Worm (Caenorhabditis elegans): Measurements from ENCODE around the gene lnp-1.
A peak's percentile ranks its signal among the peaks of the same experiment; 100 is the strongest.

Gene lnp-1

ce11 chrX:4607300-4607699 lies 18.7 kb downstream of the lnp-1 start:
- no peak for TF ChIP-seq aly-2 (tag; optimal IDR thresholded peaks at IDR 0.05)
- TF ChIP-seq ztf-11 (tag; optimal IDR thresholded peaks at IDR 0.05): no peak
- TF ChIP-seq lin-39 (tag; optimal IDR thresholded peaks at IDR 0.05): no peak
- no peak for TF ChIP-seq C34B4.2 (tag; optimal IDR thresholded peaks at IDR 0.05)
- TF ChIP-seq mep-1 (tag; optimal IDR thresholded peaks at IDR 0.05): no peak
- no peak for TF ChIP-seq xbp-1 (tag; optimal IDR thresholded peaks at IDR 0.05)
- TF ChIP-seq sox-4 (tag; optimal IDR thresholded peaks at IDR 0.05): no peak
- no peak for TF ChIP-seq nhr-85 (tag)
- TF ChIP-seq efl-3 (GFP tag; optimal IDR thresholded peaks at IDR 0.05): no peak
- no peak for TF ChIP-seq swsn-7 (tag; optimal IDR thresholded peaks at IDR 0.05)

DNA sequence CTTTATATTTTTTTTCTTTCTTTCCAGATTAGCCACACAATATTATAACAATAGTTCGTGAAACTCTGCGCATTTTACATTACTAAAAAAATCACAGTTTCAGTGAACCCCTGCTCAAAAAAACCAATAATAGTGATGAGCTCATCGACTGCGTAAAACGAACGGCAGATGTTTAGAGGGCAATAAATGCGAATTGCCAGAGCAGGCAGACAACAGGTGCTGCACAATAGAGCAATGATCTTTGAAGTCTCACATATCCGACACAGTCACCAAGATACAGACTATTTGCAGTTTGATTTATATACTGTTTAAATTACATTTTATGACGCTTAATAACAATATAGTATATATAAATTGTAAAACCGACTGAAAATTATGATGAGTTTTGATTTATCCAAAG lies 21.1 kb downstream of the lnp-1 start:
- no peak for TF ChIP-seq hlh-17 (GFP tag; optimal IDR thresholded peaks at IDR 0.05; ENCODE audit: borderline replicate concordance)
- no peak for TF ChIP-seq lir-3 (tag; optimal IDR thresholded peaks at IDR 0.05; ENCODE audit: poor library complexity)
- no peak for TF ChIP-seq mef-2 (tag; optimal IDR thresholded peaks at IDR 0.05)
- no peak for TF ChIP-seq unc-98 (GFP tag; IDR thresholded peaks at IDR 0.05)
- no peak for TF ChIP-seq fkh-8 (tag; optimal IDR thresholded peaks at IDR 0.05)
- no peak for TF ChIP-seq ceh-82 (tag; optimal IDR thresholded peaks at IDR 0.05)
- no peak for TF ChIP-seq fos-1 (tag; optimal IDR thresholded peaks at IDR 0.05)
- TF ChIP-seq nhr-28 (tag; optimal IDR thresholded peaks at IDR 0.05): no peak
- no peak for TF ChIP-seq swsn-7 (tag; optimal IDR thresholded peaks at IDR 0.05)
- no peak for TF ChIP-seq ceh-88 (GFP tag; IDR thresholded peaks at IDR 0.05)
- TF ChIP-seq nhr-85 (tag): no peak
- TF ChIP-seq pax-3 (tag; optimal IDR thresholded peaks at IDR 0.05): no peak
- no peak for TF ChIP-seq mab-9 (GFP tag; IDR thresholded peaks at IDR 0.05)
- TF ChIP-seq fkh-4 (tag; optimal IDR thresholded peaks at IDR 0.05; ENCODE audit: borderline replicate concordance): no peak
- TF ChIP-seq unc-86 (tag; optimal IDR thresholded peaks at IDR 0.05): no peak
- no peak for TF ChIP-seq sptf-1 (tag; optimal IDR thresholded peaks at IDR 0.05)
- TF ChIP-seq aha-1 (tag; optimal IDR thresholded peaks at IDR 0.05): no peak

DNA sequence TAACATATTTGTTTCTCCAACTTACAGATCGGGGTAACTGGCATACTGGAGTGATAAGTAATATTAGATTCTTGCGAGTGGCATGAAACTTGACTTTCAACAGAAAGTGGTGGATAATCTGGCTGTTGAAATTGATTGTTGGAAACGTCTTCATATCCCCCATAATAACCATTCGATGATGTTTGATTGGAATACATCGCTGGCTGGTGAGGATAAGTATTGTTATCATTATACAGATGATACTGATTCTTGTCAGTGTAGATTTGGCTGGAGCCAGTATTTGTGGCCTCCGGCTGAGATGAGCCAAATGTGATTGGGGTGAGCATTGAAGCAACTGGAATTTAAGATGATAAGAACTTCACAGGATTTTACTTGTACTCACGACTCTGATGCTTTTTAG lies 26.5 kb downstream of the lnp-1 start:
- TF ChIP-seq sptf-1 (tag; optimal IDR thresholded peaks at IDR 0.05): no peak

DNA sequence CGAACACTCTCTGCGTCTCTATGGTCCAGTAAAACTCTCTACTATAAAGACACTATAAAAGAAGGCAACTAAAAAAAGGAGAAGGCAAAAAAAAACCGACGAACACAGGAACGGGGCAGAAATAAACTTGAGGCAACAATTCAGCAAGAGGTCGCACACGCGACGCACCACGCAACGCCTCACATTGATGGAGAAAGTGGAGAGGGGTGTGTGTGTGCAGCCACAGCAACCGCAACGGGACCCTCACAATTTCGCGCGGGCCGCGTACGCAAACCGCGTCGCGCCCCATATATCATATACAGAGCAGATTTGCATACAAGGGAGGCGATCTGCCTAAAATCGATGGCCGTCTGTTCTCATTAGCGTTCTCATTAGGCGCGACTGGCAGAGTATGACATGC lies 28.3 kb downstream of the lnp-1 start:
- TF ChIP-seq blmp-1 (tag; optimal IDR thresholded peaks at IDR 0.05) (no peak), mef-2 (tag; optimal IDR thresholded peaks at IDR 0.05) (no peak), dpl-1 (GFP tag; optimal IDR thresholded peaks at IDR 0.05) (peak in 1 of 3 experiments; percentile 47), dsc-1 (tag; optimal IDR thresholded peaks at IDR 0.05) (no peak), lin-14 (GFP tag; optimal IDR thresholded peaks at IDR 0.05) (peak; percentile 36), lin-35 (GFP tag; optimal IDR thresholded peaks at IDR 0.05) (peak; percentile 14 to 38), efl-1 (optimal IDR thresholded peaks at IDR 0.05) (peak in 1 of 2 experiments; percentile 43), efl-1 (GFP tag; optimal IDR thresholded peaks at IDR 0.05 in 1 of 2) (peak in 1 of 2 experiments; percentile 72), unc-86 (tag; optimal IDR thresholded peaks at IDR 0.05) (peak; percentile 13), ceh-82 (tag; optimal IDR thresholded peaks at IDR 0.05) (peak in 1 of 3 experiments; percentile 52)

ce11 chrX:4619582-4619981 lies 31.0 kb downstream of the lnp-1 start, which contains the start of gene pqn-65:
pqn-65 (minus strand) TSS chrX:4619635.
- no peak for TF ChIP-seq fkh-4 (tag; optimal IDR thresholded peaks at IDR 0.05; ENCODE audit: borderline replicate concordance)
- TF ChIP-seq lsy-2 (tag; optimal IDR thresholded peaks at IDR 0.05): peak; percentile 12 to 58
- peak; percentile 28 for TF ChIP-seq zip-4 (GFP tag; optimal IDR thresholded peaks at IDR 0.05)
- TF ChIP-seq unc-86 (tag; optimal IDR thresholded peaks at IDR 0.05): no peak
- no peak for TF ChIP-seq C34B4.2 (tag; optimal IDR thresholded peaks at IDR 0.05)
- TF ChIP-seq blmp-1 (tag; optimal IDR thresholded peaks at IDR 0.05): peak; percentile 33
- no peak for TF ChIP-seq unc-62 (GFP tag; optimal IDR thresholded peaks at IDR 0.05)
- no peak for TF ChIP-seq pqm-1 (tag; optimal IDR thresholded peaks at IDR 0.05)
- no peak for TF ChIP-seq lir-3 (tag; optimal IDR thresholded peaks at IDR 0.05; ENCODE audit: poor library complexity)
- TF ChIP-seq lin-15B (tag; optimal IDR thresholded peaks at IDR 0.05): no peak
- TF ChIP-seq mdl-1 (tag; optimal IDR thresholded peaks at IDR 0.05): peak in 1 of 2 experiments; percentile 10
- no peak for TF ChIP-seq egl-27 (tag; optimal IDR thresholded peaks at IDR 0.05)
- no peak for TF ChIP-seq egl-13 (tag; optimal IDR thresholded peaks at IDR 0.05)
- TF ChIP-seq C16A3.4 (tag; optimal IDR thresholded peaks at IDR 0.05): peak; percentile 16
- no peak for TF ChIP-seq lin-13 (GFP tag; optimal IDR thresholded peaks at IDR 0.05)
- no peak for TF ChIP-seq sptf-1 (tag; optimal IDR thresholded peaks at IDR 0.05)
- TF ChIP-seq grh-1 (GFP tag; IDR thresholded peaks at IDR 0.05): no peak
- peak; percentile 19 to 44 for TF ChIP-seq efl-1 (optimal IDR thresholded peaks at IDR 0.05)
- peak; percentile 5 to 24 for TF ChIP-seq efl-1 (GFP tag; optimal IDR thresholded peaks at IDR 0.05 in 1 of 2)
- peak; percentile 48 to 67 (median 63) for TF ChIP-seq dpl-1 (GFP tag; optimal IDR thresholded peaks at IDR 0.05)
- TF ChIP-seq lin-39 (tag; optimal IDR thresholded peaks at IDR 0.05): no peak
- TF ChIP-seq aly-2 (tag; optimal IDR thresholded peaks at IDR 0.05): no peak
- peak; percentile 37 to 76 for TF ChIP-seq lin-35 (GFP tag; optimal IDR thresholded peaks at IDR 0.05)
- TF ChIP-seq unc-130 (tag; optimal IDR thresholded peaks at IDR 0.05): no peak
